Worm (Caenorhabditis elegans) whole organism, L3 larva: ENCODE data around the gene F40F9.10.
A peak's percentile ranks its signal among the peaks of the same experiment; 100 is the strongest.

Source experiments
- ama-1 ChIP-seq: fragments of 150-350 bp; optimal IDR thresholded peaks from 2 replicates; lab custom pipeline; 2018
- pqm-1 ChIP-seq: fragments of 150-350 bp; optimal IDR thresholded peaks from 2 replicates; lab custom pipeline; 2017; ENCODE audit warnings: missing biosample characterization, missing genetic modification characterization, inconsistent platforms
- snpc-4 ChIP-seq: fragments of 150-350 bp; optimal IDR thresholded peaks from 2 replicates; lab custom pipeline; 2014; ENCODE audit warnings: missing biosample characterization, missing genetic modification characterization
- zag-1 ChIP-seq: fragments of 150-350 bp; optimal IDR thresholded peaks from 2 replicates; lab custom pipeline; 2014; ENCODE audit warnings: missing biosample characterization, missing genetic modification characterization

DNA sequence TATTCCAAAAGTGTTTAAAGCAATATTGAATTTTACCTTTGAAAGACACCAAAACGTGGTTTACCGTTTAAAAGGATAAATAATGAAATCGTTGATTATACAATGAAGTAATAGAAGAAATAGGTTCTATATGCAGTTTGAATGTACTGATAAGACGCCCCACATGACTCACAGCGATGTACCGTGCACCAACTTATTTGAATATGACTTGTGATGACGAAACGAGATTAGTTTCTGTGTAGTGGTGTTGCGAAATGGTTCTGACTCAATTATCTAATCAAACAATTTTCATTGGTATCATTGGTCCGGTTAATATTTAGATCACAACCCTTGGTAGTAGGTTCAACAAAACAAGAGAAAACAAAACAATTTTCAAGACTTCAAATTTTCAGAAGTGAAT is 2.3 kb downstream of the F40F9.10 start:
- TF ChIP-seq zag-1 (tag; lab: Kevin White, UChicago) = no peak
- no peak for TF ChIP-seq snpc-4 (tag; lab: Kevin White, UChicago)
- peak; percentile 79 for TF ChIP-seq pqm-1 (tag; lab: Kevin White, UChicago)
- no peak for TF ChIP-seq ama-1
